Worm (Caenorhabditis elegans) whole organism, L1 larva: ENCODE results near the gene lsd-1.

Source experiments
- C16A3.4 ChIP-seq: fragments of 150-350 bp; optimal IDR thresholded peaks from 2 replicates; lab custom pipeline; 2014; ENCODE audit warnings: missing biosample characterization, missing genetic modification characterization
- F16B12.6 ChIP-seq: fragments of 150-350 bp; optimal IDR thresholded peaks from 2 replicates; lab custom pipeline; 2014; ENCODE audit warnings: missing biosample characterization, missing genetic modification characterization
- Y116A8C.19 ChIP-seq: sonication (generic microtip); optimal IDR thresholded peaks from 2 replicates; lab custom pipeline; 2016; ENCODE audit warnings: missing compliant biosample characterization, missing genetic modification characterization, borderline replicate concordance
- aly-2 ChIP-seq: fragments of 150-350 bp; optimal IDR thresholded peaks from 2 replicates; lab custom pipeline; 2014; ENCODE audit warnings: missing biosample characterization, missing genetic modification characterization
- ceh-63 ChIP-seq: fragments of 200-800 bp; sonication (Bioruptor generic); optimal IDR thresholded peaks from 2 replicates; lab custom pipeline; 2018; ENCODE audit warnings: mild to moderate bottlenecking, missing genetic modification characterization, missing compliant biosample characterization
- dpl-1 ChIP-seq, 3 experiments: fragments of 150-350 bp in 2 of 3; sonication (generic microtip) in 1 of 3; optimal IDR thresholded peaks; 2 replicates each; lab custom pipeline; 2014 to 2017; ENCODE audit warnings: missing biosample characterization in 3 of 3, missing genetic modification characterization in 3 of 3, missing genetic modification reagents in 3 of 3
- efl-1 ChIP-seq, 4 experiments: fragments of 150-350 bp; optimal IDR thresholded peaks in 3 of 4; peaks in 1 of 4; 1 replicate in 1 of 4; 2 replicates in 3 of 4; lab custom pipeline; 2014; ENCODE audit warnings: missing biosample characterization in 2 of 4, missing genetic modification characterization in 2 of 4, missing genetic modification reagents in 2 of 4
- efl-3 ChIP-seq: fragments of 200-800 bp; sonication (Bioruptor generic); optimal IDR thresholded peaks from 2 replicates; lab custom pipeline; 2018; ENCODE audit warnings: mild to moderate bottlenecking, missing genetic modification characterization, missing compliant biosample characterization
- elt-2 ChIP-seq: sonication (generic microtip); optimal IDR thresholded peaks from 2 replicates; lab custom pipeline; 2016; ENCODE audit warnings: missing genetic modification characterization, mild to moderate bottlenecking, inconsistent platforms, missing compliant biosample characterization, missing genetic modification reagents
- elt-3 ChIP-seq, 6 experiments: fragments of 150-350 bp in 1 of 6; sonication (generic microtip); optimal IDR thresholded peaks; 2 replicates each; lab custom pipeline; 2017 to 2018; ENCODE audit warnings: missing biosample characterization in 6 of 6, missing genetic modification characterization in 6 of 6, inconsistent platforms in 1 of 6
- ets-5 ChIP-seq: fragments of 200-800 bp; sonication (Bioruptor generic); IDR thresholded peaks from 2 replicates; pipeline ENCODE4 v1.3.6; 2022; ENCODE audit warnings: missing genetic modification characterization, missing compliant biosample characterization
- fkh-10 ChIP-seq: sonication (generic microtip); optimal IDR thresholded peaks from 2 replicates; lab custom pipeline; 2017; ENCODE audit warnings: missing biosample characterization, missing genetic modification reagents, missing genetic modification characterization
- fkh-8 ChIP-seq: sonication (generic microtip); optimal IDR thresholded peaks from 2 replicates; lab custom pipeline; 2016; ENCODE audit warnings: mild to moderate bottlenecking, missing genetic modification characterization, missing compliant biosample characterization
- fos-1 ChIP-seq: fragments of 150-350 bp; optimal IDR thresholded peaks from 2 replicates; lab custom pipeline; 2014; ENCODE audit warnings: missing biosample characterization, missing genetic modification characterization
- grh-1 ChIP-seq: fragments of 200-800 bp; sonication (Bioruptor generic); IDR thresholded peaks from 2 replicates; pipeline ENCODE4 v1.3.6; 2022; ENCODE audit warnings: missing genetic modification reagents, missing genetic modification characterization, missing compliant biosample characterization
- hlh-4 ChIP-seq: sonication (generic microtip); optimal IDR thresholded peaks from 2 replicates; lab custom pipeline; 2016; ENCODE audit warnings: mild to moderate bottlenecking, missing genetic modification characterization, missing compliant biosample characterization
- irx-1 ChIP-seq: sonication (generic microtip); optimal IDR thresholded peaks from 2 replicates; lab custom pipeline; 2016; ENCODE audit warnings: missing genetic modification characterization, missing compliant biosample characterization
- lin-14 ChIP-seq: fragments of 200-800 bp; sonication (Bioruptor generic); optimal IDR thresholded peaks from 2 replicates; lab custom pipeline; 2018; ENCODE audit warnings: mild to moderate bottlenecking, missing genetic modification characterization, moderate library complexity, missing compliant biosample characterization
- lin-35 ChIP-seq, 2 experiments: fragments of 150-350 bp; optimal IDR thresholded peaks; 2 replicates each; lab custom pipeline; 2014; ENCODE audit warnings: missing biosample characterization in 2 of 2, missing genetic modification characterization in 2 of 2, missing genetic modification reagents in 2 of 2
- lin-39 ChIP-seq: fragments of 150-350 bp; optimal IDR thresholded peaks from 2 replicates; lab custom pipeline; 2014; ENCODE audit warnings: missing biosample characterization, missing genetic modification reagents, missing genetic modification characterization
- lir-3 ChIP-seq: sonication (generic microtip); optimal IDR thresholded peaks from 2 replicates; lab custom pipeline; 2016; ENCODE audit warnings: mild to moderate bottlenecking, missing genetic modification characterization, moderate library complexity, missing compliant biosample characterization; ENCODE audit not compliant: poor library complexity
- mdl-1 ChIP-seq, 2 experiments: fragments of 150-350 bp; optimal IDR thresholded peaks; 2 replicates each; lab custom pipeline; 2014 to 2017; ENCODE audit warnings: missing biosample characterization in 2 of 2, missing genetic modification characterization in 2 of 2, inconsistent platforms in 1 of 2
- mef-2 ChIP-seq: fragments of 150-350 bp; optimal IDR thresholded peaks from 2 replicates; lab custom pipeline; 2014; ENCODE audit warnings: missing biosample characterization, missing genetic modification characterization
- mep-1 ChIP-seq: fragments of 150-350 bp; optimal IDR thresholded peaks from 2 replicates; lab custom pipeline; 2014; ENCODE audit warnings: missing biosample characterization, missing genetic modification characterization
- nhr-11 ChIP-seq: fragments of 150-350 bp; optimal IDR thresholded peaks from 2 replicates; lab custom pipeline; 2014; ENCODE audit warnings: missing biosample characterization, missing genetic modification characterization
- nhr-12 ChIP-seq: sonication (generic microtip); optimal IDR thresholded peaks from 2 replicates; lab custom pipeline; 2017; ENCODE audit warnings: missing biosample characterization, missing genetic modification characterization
- nhr-19 ChIP-seq: fragments of 200-800 bp; sonication (Bioruptor generic); conservative IDR thresholded peaks from 2 replicates; pipeline ENCODE4 v1.3.6; 2022; ENCODE audit warnings: missing genetic modification characterization, missing compliant biosample characterization
- nhr-84 ChIP-seq: sonication (generic microtip); optimal IDR thresholded peaks from 2 replicates; lab custom pipeline; 2017; ENCODE audit warnings: missing biosample characterization, missing genetic modification characterization
- nhr-85 ChIP-seq: sonication (generic microtip); peaks from one replicate; lab custom pipeline; 2016; ENCODE audit warnings: missing genetic modification characterization, inconsistent platforms, missing compliant biosample characterization
- rnt-1 ChIP-seq: sonication (generic microtip); optimal IDR thresholded peaks from 2 replicates; lab custom pipeline; 2016; ENCODE audit warnings: mild to moderate bottlenecking, missing genetic modification characterization, moderate library complexity, missing compliant biosample characterization
- sptf-1 ChIP-seq: fragments of 150-350 bp; optimal IDR thresholded peaks from 2 replicates; lab custom pipeline; 2014; ENCODE audit warnings: missing biosample characterization, missing genetic modification characterization
- swsn-7 ChIP-seq: sonication (generic microtip); optimal IDR thresholded peaks from 2 replicates; lab custom pipeline; 2016; ENCODE audit warnings: missing genetic modification characterization, missing compliant biosample characterization
- tlp-1 ChIP-seq: fragments of 150-350 bp; optimal IDR thresholded peaks from 2 replicates; lab custom pipeline; 2014; ENCODE audit warnings: missing biosample characterization, missing genetic modification characterization
- unc-62 ChIP-seq: fragments of 150-350 bp; optimal IDR thresholded peaks from 2 replicates; lab custom pipeline; 2014; ENCODE audit warnings: missing biosample characterization, missing genetic modification reagents, missing genetic modification characterization
- unc-86 ChIP-seq: sonication (generic microtip); optimal IDR thresholded peaks from 2 replicates; lab custom pipeline; 2016; ENCODE audit warnings: missing genetic modification characterization, missing compliant biosample characterization
- unc-98 ChIP-seq: fragments of 200-800 bp; sonication (Bioruptor generic); IDR thresholded peaks from 2 replicates; pipeline ENCODE4 v1.3.6; 2022; ENCODE audit warnings: missing genetic modification characterization, missing compliant biosample characterization
- vab-15 ChIP-seq: sonication (generic microtip); optimal IDR thresholded peaks from 2 replicates; lab custom pipeline; 2017; ENCODE audit warnings: missing genotype, mild to moderate bottlenecking, missing genetic modification characterization, missing compliant biosample characterization
- xbp-1 ChIP-seq: sonication (generic microtip); optimal IDR thresholded peaks from 2 replicates; lab custom pipeline; 2016; ENCODE audit warnings: missing genetic modification characterization, missing compliant biosample characterization

lsd-1 gene

ce11 chrX:11937343-11937935 lies 11.2 kb upstream of the lsd-1 start (continued):
- TF ChIP-seq unc-98 (GFP tag; lab: Robert Waterston, UW) (peak; percentile 76), elt-2 (peak; percentile 94), mef-2 (tag; lab: Kevin White, UChicago) (peak; percentile 78), nhr-12 (tag; lab: Kevin White, UChicago) (peak; percentile 81)

ce11 chrX:11938826-11939225 lies 9.8 kb upstream of the lsd-1 start, which contains the start of gene F55G7.5:
F55G7.5 (minus strand) TSS chrX:11938926.
- TF ChIP-seq Y116A8C.19 (no peak), sptf-1 (no peak), lin-35 (GFP tag; optimal IDR thresholded peaks at IDR 0.05; lab: Kevin White, UChicago) (no peak), tlp-1 (no peak), nhr-85 (no peak), efl-3 (GFP tag; lab: Kevin White, UChicago) (no peak), lir-3 (tag; lab: Kevin White, UChicago) (no peak), nhr-11 (tag; lab: Kevin White, UChicago) (no peak), xbp-1 (tag; lab: Kevin White, UChicago) (no peak), C16A3.4 (no peak), dpl-1 (GFP tag; optimal IDR thresholded peaks at IDR 0.05; lab: Kevin White, UChicago) (no peak), elt-3 (tag; optimal IDR thresholded peaks at IDR 0.05; lab: Kevin White, UChicago) (no peak), mep-1 (tag; lab: Kevin White, UChicago) (no peak), grh-1 (GFP tag; lab: Robert Waterston, UW) (no peak), fkh-8 (tag; lab: Kevin White, UChicago) (no peak), F16B12.6 (no peak), unc-86 (no peak), swsn-7 (tag; lab: Kevin White, UChicago) (no peak), fos-1 (tag; lab: Kevin White, UChicago) (no peak), fkh-10 (GFP tag; lab: Kevin White, UChicago) (no peak)
- TF ChIP-seq, all 84 proteins: peak for 0

- TF ChIP-seq efl-1 (optimal IDR thresholded peaks at IDR 0.05; lab: Kevin White, UChicago): no peak
- TF ChIP-seq efl-1 (GFP tag; optimal IDR thresholded peaks at IDR 0.05 in 1 of 2; lab: Kevin White, UChicago): no peak
- no peak for TF ChIP-seq lin-39
- no peak for TF ChIP-seq vab-15 (tag; lab: Kevin White, UChicago)
- TF ChIP-seq ets-5 (GFP tag; lab: Robert Waterston, UW): no peak
- TF ChIP-seq irx-1 (tag; lab: Kevin White, UChicago): no peak
- no peak for TF ChIP-seq nhr-19
- no peak for TF ChIP-seq Y116A8C.19
- TF ChIP-seq rnt-1 (tag; lab: Kevin White, UChicago): no peak
- TF ChIP-seq aly-2 (tag; lab: Kevin White, UChicago): no peak
- TF ChIP-seq nhr-85: no peak
- no peak for TF ChIP-seq nhr-84
- TF ChIP-seq unc-86: no peak
- no peak for TF ChIP-seq ceh-63 (GFP tag; lab: Kevin White, UChicago)
- TF ChIP-seq lin-14 (GFP tag; lab: Kevin White, UChicago): no peak
- TF ChIP-seq hlh-4 (tag; lab: Kevin White, UChicago): no peak
- no peak for TF ChIP-seq mdl-1 (tag; optimal IDR thresholded peaks at IDR 0.05; lab: Kevin White, UChicago)
- TF ChIP-seq lir-3 (tag; lab: Kevin White, UChicago): no peak
- TF ChIP-seq unc-62 (GFP tag; lab: Kevin White, UChicago): no peak
Observed at ce11 chrX:11941951-11942350, 6.7 kb upstream of the lsd-1 start, which contains the start of gene F55G7.3. F55G7.3 (minus strand) TSS chrX:11942051.
